Fruit fly (Drosophila melanogaster): ENCODE data around the gene CG1638.

- no peak for TF ChIP-seq CG9948 (tag; optimal IDR thresholded peaks at IDR 0.05)
- TF ChIP-seq CG34367 (tag; optimal IDR thresholded peaks at IDR 0.05) = no peak
- no peak for TF ChIP-seq EcR (GFP tag; optimal IDR thresholded peaks at IDR 0.05)
- no peak for TF ChIP-seq CG15710 (tag; optimal IDR thresholded peaks at IDR 0.05)
- no peak for TF ChIP-seq Pif1A (GFP tag; optimal IDR thresholded peaks at IDR 0.05)
- TF ChIP-seq CG8159 (tag; optimal IDR thresholded peaks at IDR 0.05) = no peak
These were observed 47.7 kb upstream of the CG1638 start, which contains the start of gene nyo for dm6 chr3R:31542721-31543120.
